Fruit fly (Drosophila melanogaster): ENCODE results near the gene Hers.

The Hers gene

DNA sequence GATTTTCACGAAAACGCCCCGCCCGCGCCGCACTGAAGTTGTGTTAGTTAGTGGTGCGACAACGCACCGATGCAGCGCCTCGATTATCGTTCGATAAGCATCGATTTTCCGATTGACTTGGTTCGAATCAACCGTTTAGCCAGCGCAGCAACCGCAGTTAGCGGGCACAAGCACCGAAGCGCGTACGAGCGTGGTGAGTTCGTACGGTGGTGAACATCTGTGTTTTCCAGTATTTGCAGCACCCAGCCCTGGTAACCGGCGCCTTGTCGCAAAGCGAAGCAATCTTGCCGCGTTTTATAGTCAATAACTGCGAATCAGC is 14.0 kb upstream of the Hers start, which contains the start of the genes pico and Nup205 (continued):
- TF ChIP-seq prd (optimal IDR thresholded peaks at IDR 0.05) (no peak), prd (GFP tag; IDR thresholded peaks at IDR 0.05) (peak; percentile 24; the same call in 1 of the 3 replicates), lilli (GFP tag; optimal IDR thresholded peaks at IDR 0.05) (peak; percentile 57), CG3726 (GFP tag; IDR thresholded peaks at IDR 0.05) (no peak), CHES-1-like (GFP tag; optimal IDR thresholded peaks at IDR 0.05) (peak; percentile 61), CG7357 (GFP tag; IDR thresholded peaks at IDR 0.05) (no peak), CG10565 (GFP tag; optimal IDR thresholded peaks at IDR 0.05) (no peak), run (tag; optimal IDR thresholded peaks at IDR 0.05) (peak; percentile 19), usp (GFP tag; optimal IDR thresholded peaks at IDR 0.05) (no peak), bab2 (GFP tag; optimal IDR thresholded peaks at IDR 0.05) (no peak), CG12104 (GFP tag; optimal IDR thresholded peaks at IDR 0.05) (no peak), eve (GFP tag; optimal IDR thresholded peaks at IDR 0.05) (no peak), Gsc (GFP tag; IDR thresholded peaks at IDR 0.05) (no peak), CG2129 (GFP tag; IDR thresholded peaks at IDR 0.05; ENCODE audit: partially characterized antibody) (peak; percentile 15; the same call in 1 of the 2 replicates), peb (GFP tag; IDR thresholded peaks at IDR 0.05) (no peak), fd3F (GFP tag; optimal IDR thresholded peaks at IDR 0.05) (no peak), pnt (GFP tag; optimal IDR thresholded peaks at IDR 0.05) (no peak), Oaz (GFP tag; IDR thresholded peaks at IDR 0.05) (no peak), CG34422 (GFP tag; IDR thresholded peaks at IDR 0.05) (peak; percentile 69; the same call in 2 of the 3 replicates), row (GFP tag; IDR thresholded peaks at IDR 0.05) (peak; percentile 46; the same call in 2 of the 3 replicates), MESR4 (GFP tag; optimal IDR thresholded peaks at IDR 0.05) (peak; percentile 65), CG9817 (tag; optimal IDR thresholded peaks at IDR 0.05) (no peak), CG4282 (GFP tag; optimal IDR thresholded peaks at IDR 0.05) (peak; percentile 7), dati (GFP tag; IDR thresholded peaks at IDR 0.05) (no peak), CG8290 (GFP tag; optimal IDR thresholded peaks at IDR 0.05) (peak; percentile 80), CG8290 (tag; optimal IDR thresholded peaks at IDR 0.05) (no peak), CG7271 (tag; optimal IDR thresholded peaks at IDR 0.05) (no peak), CG31388 (GFP tag; optimal IDR thresholded peaks at IDR 0.05) (no peak), pum (GFP tag; optimal IDR thresholded peaks at IDR 0.05) (peak; percentile 27), CG5180 (GFP tag; optimal IDR thresholded peaks at IDR 0.05) (peak; percentile 61), CG9797 (GFP tag; optimal IDR thresholded peaks at IDR 0.05) (peak; percentile 67), CG3847 (GFP tag; IDR thresholded peaks at IDR 0.05) (peak; percentile 52; the same call in 1 of the 2 replicates), CkIIα-i1 (GFP tag; IDR thresholded peaks at IDR 0.05) (no peak), D (optimal IDR thresholded peaks at IDR 0.05) (no peak), D (GFP tag; optimal IDR thresholded peaks at IDR 0.05) (no peak), CG8944 (GFP tag; optimal IDR thresholded peaks at IDR 0.05) (peak; percentile 12), Fer1 (GFP tag; optimal IDR thresholded peaks at IDR 0.05) (peak; percentile 71), stc (GFP tag; IDR thresholded peaks at IDR 0.05) (no peak), luna (GFP tag; optimal IDR thresholded peaks at IDR 0.05) (no peak), Asciz (GFP tag; optimal IDR thresholded peaks at IDR 0.05) (no peak), nau (GFP tag; optimal IDR thresholded peaks at IDR 0.05) (no peak), CG1792 (GFP tag; optimal IDR thresholded peaks at IDR 0.05) (peak; percentile 37), fd102C (GFP tag; optimal IDR thresholded peaks at IDR 0.05) (no peak), CG11504 (tag; optimal IDR thresholded peaks at IDR 0.05) (no peak)

DNA sequence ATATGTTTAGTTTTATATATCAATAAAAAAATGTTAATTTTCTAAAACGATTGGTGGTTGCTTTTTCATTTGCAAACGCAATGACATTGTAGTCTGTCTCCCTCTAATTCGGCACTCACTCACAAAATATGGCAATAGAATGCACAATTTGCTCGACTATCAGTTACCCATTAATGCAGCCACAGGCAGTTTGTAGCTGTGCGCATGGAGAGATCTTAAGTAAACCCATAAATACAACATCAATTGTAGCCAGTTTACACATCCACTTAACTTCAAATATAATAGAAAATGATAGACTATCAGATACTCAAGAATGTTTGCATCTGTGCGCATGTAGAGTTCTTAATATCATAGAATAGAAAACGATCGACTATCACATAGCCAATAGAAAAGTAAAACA is 6.6 kb upstream of the Hers start:
- TF ChIP-seq ab (GFP tag; optimal IDR thresholded peaks at IDR 0.05) (no peak), hb (GFP tag; IDR thresholded peaks at IDR 0.05; ENCODE audit: partially characterized antibody) (peak; percentile 81), nerfin-2 (GFP tag; IDR thresholded peaks at IDR 0.05; ENCODE audit: partially characterized antibody) (peak; percentile 66; the same call in 1 of the 2 replicates), CG6791 (GFP tag; IDR thresholded peaks at IDR 0.05; ENCODE audit: partially characterized antibody) (peak; percentile 80), vnd (GFP tag; IDR thresholded peaks at IDR 0.05; ENCODE audit: partially characterized antibody) (peak; percentile 81; the same call in 2 of the 3 replicates), CG15269 (tag; optimal IDR thresholded peaks at IDR 0.05) (no peak), CG3726 (GFP tag; IDR thresholded peaks at IDR 0.05) (no peak), HLH4C (GFP tag; IDR thresholded peaks at IDR 0.05; ENCODE audit: partially characterized antibody) (peak; percentile 90), Dbx (GFP tag; IDR thresholded peaks at IDR 0.05) (no peak), NC2α (GFP tag; optimal IDR thresholded peaks at IDR 0.05) (no peak), tna (GFP tag; IDR thresholded peaks at IDR 0.05; ENCODE audit: partially characterized antibody) (peak; percentile 71), Opbp (GFP tag; IDR thresholded peaks at IDR 0.05; ENCODE audit: partially characterized antibody) (peak; percentile 22; the same call in 1 of the 3 replicates)
